Fruit fly (Drosophila melanogaster) S2 (cell line): ENCODE results near the gene CG6454.

ENCODE experiments used
- CG8478 ChIP-seq: fragments of >200 bp; optimal IDR thresholded peaks from 2 replicates; lab custom pipeline; 2018
- CTCF ChIP-seq, 2 experiments: fragments of >200 bp; optimal IDR thresholded peaks; 2 replicates each; lab custom pipeline; 2018

DNA sequence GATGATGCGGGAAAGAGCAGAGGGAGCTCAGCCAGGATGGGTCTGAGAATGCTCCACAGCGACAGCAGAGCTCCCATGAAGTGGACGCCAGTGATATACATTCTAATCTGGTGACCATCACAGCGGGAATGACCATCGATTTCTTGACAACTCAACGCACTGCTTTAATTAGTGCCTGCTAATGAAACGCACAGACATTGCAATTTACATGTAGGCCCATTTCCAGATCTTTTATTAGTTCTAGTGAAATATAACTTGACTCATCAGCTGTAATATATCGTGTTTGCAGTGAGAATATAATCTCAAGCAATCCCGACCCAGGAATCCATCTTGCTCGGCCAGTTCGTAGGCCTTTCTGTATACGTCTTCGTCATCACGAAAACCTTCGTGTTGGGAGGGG, 18.1 kb downstream of the CG6454 start, which contains the start of gene CG42811:
- no peak for TF ChIP-seq CG8478
- no peak for TF ChIP-seq CTCF (optimal IDR thresholded peaks at IDR 0.05; lab: Kevin White, UChicago)
